Fruit fly (Drosophila melanogaster) whole organism, embryonic: Measurements from ENCODE around the gene Cep97.

Experiments
- B-H2 ChIP-seq: fragments of 200-800 bp; sonication (Bioruptor generic); optimal IDR thresholded peaks from 2 replicates; lab custom pipeline; 2018; ENCODE audit warnings: missing biosample characterization, mild to moderate bottlenecking, missing genetic modification characterization
- CG10267 ChIP-seq: fragments of 200-800 bp; sonication (Bioruptor generic); optimal IDR thresholded peaks from 2 replicates; lab custom pipeline; 2018; ENCODE audit warnings: missing biosample characterization, mild to moderate bottlenecking, missing genetic modification characterization, moderate library complexity
- CG10366 ChIP-seq: fragments of 200-800 bp; sonication (Bioruptor generic); IDR thresholded peaks from 2 replicates; pipeline ENCODE4 v1.3.6; 2022; ENCODE audit warnings: missing biosample characterization, missing genetic modification characterization
- CG10565 ChIP-seq: fragments of 200-800 bp; sonication (Bioruptor generic); optimal IDR thresholded peaks from 3 replicates; lab custom pipeline; 2016; ENCODE audit warnings: missing biosample characterization, mild to moderate bottlenecking, missing genetic modification characterization
- CG10979 ChIP-seq: fragments of 200-800 bp; sonication (Bioruptor generic); optimal IDR thresholded peaks from 2 replicates; lab custom pipeline; 2018; ENCODE audit warnings: missing biosample characterization, mild to moderate bottlenecking, missing genetic modification characterization, moderate library complexity
- CG11085 ChIP-seq: fragments of 200-800 bp; sonication (Bioruptor generic); IDR thresholded peaks from 2 replicates; pipeline ENCODE4 v1.3.6; 2022; ENCODE audit warnings: missing biosample characterization, missing genetic modification characterization
- CG11247 ChIP-seq: fragments of 200-800 bp; sonication (Bioruptor generic); IDR thresholded peaks from 2 replicates; pipeline ENCODE4 v1.3.6; 2022; ENCODE audit warnings: missing biosample characterization, missing genetic modification characterization
- CG14860 ChIP-seq: fragments of 200-800 bp; sonication (Bioruptor generic); IDR thresholded peaks from 3 replicates; pipeline ENCODE4 v1.3.6; 2022; ENCODE audit warnings: missing biosample characterization, missing genetic modification characterization; ENCODE audit not compliant: partially characterized antibody
- CG14965 ChIP-seq: fragments of 200-800 bp; sonication (Bioruptor generic); optimal IDR thresholded peaks from 2 replicates; lab custom pipeline; 2016; ENCODE audit warnings: missing biosample characterization, missing genetic modification characterization, borderline replicate concordance
- CG17568 ChIP-seq: fragments of 200-800 bp; sonication (Bioruptor generic); optimal IDR thresholded peaks from 2 replicates; lab custom pipeline; 2018; ENCODE audit warnings: missing biosample characterization, mild to moderate bottlenecking, missing genetic modification characterization, moderate library complexity
- CG17829 ChIP-seq: fragments of 200-800 bp; optimal IDR thresholded peaks from 2 replicates; lab custom pipeline; 2019; ENCODE audit warnings: missing biosample characterization, mild to moderate bottlenecking, missing genetic modification characterization, moderate library complexity
- CG2678 ChIP-seq: fragments of 200-800 bp; sonication (Bioruptor generic); optimal IDR thresholded peaks from 3 replicates; lab custom pipeline; 2019; ENCODE audit warnings: missing biosample characterization, mild to moderate bottlenecking, missing genetic modification characterization, moderate library complexity
- CG31441 ChIP-seq: fragments of 200-800 bp; sonication (Bioruptor generic); IDR thresholded peaks from 2 replicates; pipeline ENCODE4 v1.3.6; 2022; ENCODE audit warnings: missing biosample characterization, missing genetic modification characterization
- CG3847 ChIP-seq: fragments of 200-800 bp; sonication (Bioruptor generic); IDR thresholded peaks from 2 replicates; pipeline ENCODE4 v1.3.6; 2022; ENCODE audit warnings: missing biosample characterization, missing genetic modification characterization
- CG5245 ChIP-seq: fragments of 200-800 bp; sonication (Bioruptor generic); optimal IDR thresholded peaks from 3 replicates; lab custom pipeline; 2016; ENCODE audit warnings: missing biosample characterization, missing genetic modification characterization
- CG5953 ChIP-seq: fragments of 200-800 bp; sonication (Bioruptor generic); IDR thresholded peaks from 2 replicates; pipeline ENCODE4 v1.3.6; 2022; ENCODE audit warnings: missing biosample characterization, missing genetic modification characterization
- CG7357 ChIP-seq: fragments of 200-800 bp; sonication (Bioruptor generic); IDR thresholded peaks from 3 replicates; pipeline ENCODE4 v1.3.6; 2022; ENCODE audit warnings: missing biosample characterization, missing genetic modification characterization
- CG7963 ChIP-seq: fragments of 200-800 bp; sonication (Bioruptor generic); IDR thresholded peaks from 3 replicates; pipeline ENCODE4 v1.3.6; 2022; ENCODE audit warnings: missing biosample characterization, missing genetic modification characterization; ENCODE audit not compliant: partially characterized antibody
- CG8478 ChIP-seq: fragments of >200 bp; optimal IDR thresholded peaks from 2 replicates; lab custom pipeline; 2018
- CG9876 ChIP-seq: fragments of 200-800 bp; sonication (Bioruptor generic); optimal IDR thresholded peaks from 2 replicates; lab custom pipeline; 2016; ENCODE audit warnings: missing biosample characterization, missing genetic modification characterization
- Dfd ChIP-seq, 2 experiments: fragments of >200 bp; optimal IDR thresholded peaks; 2 replicates each; lab custom pipeline; 2017; ENCODE audit warnings: missing biosample characterization in 2 of 2, missing genetic modification characterization in 2 of 2
- Dip2 ChIP-seq: fragments of 200-800 bp; sonication (Bioruptor generic); IDR thresholded peaks from 2 replicates; pipeline ENCODE4 v1.3.6; 2022; ENCODE audit warnings: missing biosample characterization, missing genetic modification characterization
- E2f1 ChIP-seq: fragments of 200-800 bp; sonication (Bioruptor generic); IDR thresholded peaks from 2 replicates; pipeline ENCODE4 v1.3.6; 2022; ENCODE audit warnings: missing biosample characterization, missing genetic modification characterization
- HHEX ChIP-seq: fragments of 200-800 bp; sonication (Bioruptor generic); optimal IDR thresholded peaks from 3 replicates; lab custom pipeline; 2017; ENCODE audit warnings: missing biosample characterization, mild to moderate bottlenecking, missing genetic modification characterization, missing genetic modification reagents
- HLH4C ChIP-seq: fragments of 200-800 bp; sonication (Bioruptor generic); IDR thresholded peaks from 3 replicates; pipeline ENCODE4 v1.3.6; 2022; ENCODE audit warnings: missing biosample characterization, missing genetic modification characterization; ENCODE audit not compliant: partially characterized antibody
- Hsf ChIP-seq: fragments of 200-800 bp; sonication (Bioruptor generic); optimal IDR thresholded peaks from 3 replicates; lab custom pipeline; 2016; ENCODE audit warnings: missing biosample characterization, missing genetic modification characterization
- Jarid2 ChIP-seq: fragments of 200-800 bp; sonication (Bioruptor generic); optimal IDR thresholded peaks from 3 replicates; lab custom pipeline; 2017; ENCODE audit warnings: mild to moderate bottlenecking, missing biosample characterization, missing genetic modification reagents, missing genetic modification characterization
- MESR4 ChIP-seq: fragments of 200-800 bp; sonication (Bioruptor generic); optimal IDR thresholded peaks from 2 replicates; lab custom pipeline; 2018; ENCODE audit warnings: missing biosample characterization, mild to moderate bottlenecking, missing genetic modification characterization, moderate library complexity
- Myb ChIP-seq: fragments of 200-800 bp; sonication (Bioruptor generic); optimal IDR thresholded peaks from 2 replicates; lab custom pipeline; 2016; ENCODE audit warnings: missing biosample characterization, missing genetic modification characterization
- Six4 ChIP-seq: fragments of 200-800 bp; sonication (Bioruptor generic); optimal IDR thresholded peaks from 2 replicates; lab custom pipeline; 2016; ENCODE audit warnings: missing biosample characterization, missing genetic modification characterization
- Taf1 ChIP-seq: fragments of 200-800 bp; sonication (Bioruptor generic); IDR thresholded peaks from 2 replicates; pipeline ENCODE4 v1.3.6; 2022; ENCODE audit warnings: missing biosample characterization, missing genetic modification characterization
- Trl ChIP-seq, 3 experiments: fragments of >200 bp in 2 of 3; fragments of 200-800 bp in 1 of 3; sonication (Bioruptor generic) in 1 of 3; optimal IDR thresholded peaks; 2 replicates in 1 of 3; 3 replicates in 2 of 3; lab custom pipeline; 2016 to 2017; ENCODE audit warnings: missing biosample characterization in 1 of 3, missing genetic modification characterization in 1 of 3
- Xbp1 ChIP-seq: fragments of 200-800 bp; sonication (Bioruptor generic); optimal IDR thresholded peaks from 3 replicates; lab custom pipeline; 2016; ENCODE audit warnings: missing biosample characterization, mild to moderate bottlenecking, missing genetic modification characterization
- ab ChIP-seq: fragments of 200-800 bp; sonication (Bioruptor generic); optimal IDR thresholded peaks from 2 replicates; lab custom pipeline; 2016; ENCODE audit warnings: missing biosample characterization, missing genetic modification characterization
- amos ChIP-seq: fragments of 200-800 bp; sonication (Bioruptor generic); IDR thresholded peaks from 2 replicates; pipeline ENCODE4 v1.3.6; 2022; ENCODE audit warnings: missing biosample characterization, missing genetic modification characterization; ENCODE audit not compliant: partially characterized antibody
- ash1 ChIP-seq: fragments of 200-800 bp; sonication (Bioruptor generic); optimal IDR thresholded peaks from 2 replicates; lab custom pipeline; 2018; ENCODE audit warnings: missing biosample characterization, mild to moderate bottlenecking, missing genetic modification characterization
- cad ChIP-seq: fragments of >200 bp; optimal IDR thresholded peaks from 2 replicates; lab custom pipeline; 2017; ENCODE audit warnings: missing biosample characterization, missing genetic modification characterization
- ci ChIP-seq: fragments of 200-800 bp; sonication (Bioruptor generic); IDR thresholded peaks from 3 replicates; pipeline ENCODE4 v1.3.6; 2022; ENCODE audit warnings: missing biosample characterization, missing genetic modification characterization
- dm ChIP-seq: fragments of 200-800 bp; sonication (Bioruptor generic); optimal IDR thresholded peaks from 3 replicates; lab custom pipeline; 2016; ENCODE audit warnings: missing biosample characterization, missing genetic modification characterization
- fd102C ChIP-seq: fragments of 200-800 bp; sonication (Bioruptor generic); optimal IDR thresholded peaks from 2 replicates; lab custom pipeline; 2018; ENCODE audit warnings: missing biosample characterization, mild to moderate bottlenecking, missing genetic modification characterization, moderate library complexity
- gro ChIP-seq: fragments of 200-800 bp; sonication (Bioruptor generic); optimal IDR thresholded peaks from 2 replicates; lab custom pipeline; 2016; ENCODE audit warnings: missing biosample characterization, missing genetic modification characterization
- lbe ChIP-seq: fragments of 200-800 bp; sonication (Bioruptor generic); optimal IDR thresholded peaks from 2 replicates; lab custom pipeline; 2016; ENCODE audit warnings: missing biosample characterization, mild to moderate bottlenecking, missing genetic modification characterization
- luna ChIP-seq: fragments of 200-800 bp; sonication (Bioruptor generic); optimal IDR thresholded peaks from 2 replicates; lab custom pipeline; 2016; ENCODE audit warnings: missing biosample characterization, missing genetic modification characterization
- nmo ChIP-seq: fragments of 200-800 bp; sonication (Bioruptor generic); optimal IDR thresholded peaks from 2 replicates; lab custom pipeline; 2018; ENCODE audit warnings: missing biosample characterization, mild to moderate bottlenecking, missing genetic modification characterization, moderate library complexity
- odd ChIP-seq: fragments of 200-800 bp; sonication (Bioruptor generic); optimal IDR thresholded peaks from 2 replicates; lab custom pipeline; 2017; ENCODE audit warnings: missing biosample characterization, mild to moderate bottlenecking, missing genetic modification characterization
- rib ChIP-seq: fragments of 200-800 bp; sonication (Bioruptor generic); IDR thresholded peaks from 2 replicates; pipeline ENCODE4 v1.3.6; 2022; ENCODE audit warnings: missing biosample characterization, missing genetic modification characterization
- row ChIP-seq: fragments of 200-800 bp; sonication (Bioruptor generic); IDR thresholded peaks from 3 replicates; pipeline ENCODE4 v1.3.6; 2022; ENCODE audit warnings: missing biosample characterization, missing genetic modification characterization
- sd ChIP-seq: fragments of 200-800 bp; sonication (Bioruptor generic); optimal IDR thresholded peaks from 3 replicates; lab custom pipeline; 2018; ENCODE audit warnings: missing biosample characterization, mild to moderate bottlenecking, missing genetic modification characterization, moderate library complexity
- vvl ChIP-seq: fragments of 200-800 bp; sonication (Bioruptor generic); IDR thresholded peaks from 2 replicates; pipeline ENCODE4 v1.3.6; 2022; ENCODE audit warnings: missing biosample characterization, missing genetic modification characterization
- zf30C ChIP-seq: fragments of 200-800 bp; sonication (Bioruptor generic); optimal IDR thresholded peaks from 3 replicates; lab custom pipeline; 2018; ENCODE audit warnings: missing biosample characterization, mild to moderate bottlenecking, missing genetic modification characterization
- zfh1 ChIP-seq: fragments of 200-800 bp; sonication (Bioruptor generic); IDR thresholded peaks from 3 replicates; pipeline ENCODE4 v1.3.6; 2022; ENCODE audit warnings: missing biosample characterization, missing genetic modification characterization

Cep97 gene

DNA sequence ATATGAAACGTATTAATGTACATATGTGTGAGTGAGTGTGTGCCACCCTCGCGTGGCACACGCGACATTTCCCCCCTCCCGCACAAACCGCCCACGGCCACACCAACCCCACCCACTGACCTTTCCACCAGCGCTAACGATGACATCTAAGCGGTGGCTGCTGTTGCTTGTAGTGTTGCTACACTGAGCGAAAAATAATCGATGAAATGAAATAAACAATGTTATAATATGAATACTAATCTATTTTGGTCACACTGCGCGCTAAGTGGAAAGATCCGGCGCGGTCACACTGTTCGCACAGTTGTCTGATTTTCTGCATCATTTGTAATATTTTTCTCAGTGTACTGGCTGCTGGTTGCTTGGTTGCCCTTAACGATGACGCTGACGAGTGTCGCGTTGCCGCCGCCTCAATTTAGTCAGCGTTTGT lies 35.2 kb upstream of the Cep97 start (continued):
- TF ChIP-seq HLH4C (GFP tag; lab: Robert Waterston, UW) (no peak), MESR4 (GFP tag; lab: Kevin White, UChicago) (peak; percentile 61), gro (GFP tag; lab: Kevin White, UChicago) (peak; percentile 85), Jarid2 (GFP tag; lab: Kevin White, UChicago) (peak; percentile 88), amos (GFP tag; lab: Robert Waterston, UW) (peak; percentile 35; the same call in 1 of the 2 replicates), rib (GFP tag; lab: Robert Waterston, UW) (peak; percentile 76), sd (peak; percentile 59), vvl (peak; percentile 98), CG11247 (peak; percentile 95), luna (GFP tag; lab: Kevin White, UChicago) (peak; percentile 75), CG10366 (GFP tag; lab: Robert Waterston, UW) (peak; percentile 96), Taf1 (peak; percentile 72; the same call in 1 of the 2 replicates), odd (peak; percentile 93), dm (GFP tag; lab: Kevin White, UChicago) (peak; percentile 92), Hsf (GFP tag; lab: Kevin White, UChicago) (peak; percentile 96), Dfd (GFP tag; optimal IDR thresholded peaks at IDR 0.05; lab: Kevin White, UChicago) (no peak), CG10979 (tag; lab: Kevin White, UChicago) (peak; percentile 99), CG14860 (no peak), ci (GFP tag; lab: Robert Waterston, UW) (peak; percentile 99), ash1 (GFP tag; lab: Kevin White, UChicago) (no peak), cad (GFP tag; lab: Kevin White, UChicago) (no peak), zf30C (GFP tag; lab: Kevin White, UChicago) (peak; percentile 96), ab (peak; percentile 96), CG17568 (GFP tag; lab: Kevin White, UChicago) (peak; percentile 92), CG11085 (GFP tag; lab: Robert Waterston, UW) (peak; percentile 77), CG3847 (GFP tag; lab: Robert Waterston, UW) (peak; percentile 87), CG8478 (no peak), CG7963 (GFP tag; lab: Robert Waterston, UW) (no peak), HHEX (GFP tag; lab: Kevin White, UChicago) (peak; percentile 93), CG2678 (tag; lab: Kevin White, UChicago) (peak; percentile 95), CG17829 (tag; lab: Kevin White, UChicago) (peak; percentile 98), CG7357 (GFP tag; lab: Robert Waterston, UW) (peak; percentile 83), CG5245 (peak; percentile 99), nmo (GFP tag; lab: Kevin White, UChicago) (peak; percentile 98), lbe (GFP tag; lab: Kevin White, UChicago) (no peak), fd102C (GFP tag; lab: Kevin White, UChicago) (peak; percentile 97), Six4 (GFP tag; lab: Kevin White, UChicago) (peak; percentile 98), Trl (optimal IDR thresholded peaks at IDR 0.05; lab: Kevin White, UChicago) (no peak), Trl (GFP tag; optimal IDR thresholded peaks at IDR 0.05; lab: Kevin White, UChicago) (peak; percentile 97), CG5953 (peak; percentile 93), CG14965 (GFP tag; lab: Kevin White, UChicago) (peak; percentile 83), Xbp1 (GFP tag; lab: Kevin White, UChicago) (peak; percentile 97), Myb (GFP tag; lab: Kevin White, UChicago) (peak; percentile 83), CG10267 (tag; lab: Kevin White, UChicago) (peak; percentile 94), CG31441 (GFP tag; lab: Robert Waterston, UW) (peak; percentile 98), CG10565 (GFP tag; lab: Kevin White, UChicago) (peak; percentile 92), B-H2 (GFP tag; lab: Kevin White, UChicago) (peak; percentile 61), zfh1 (GFP tag; lab: Robert Waterston, UW) (peak; percentile 99), E2f1 (GFP tag; lab: Robert Waterston, UW) (peak; percentile 95), CG9876 (GFP tag; lab: Kevin White, UChicago) (peak; percentile 91), Dip2 (GFP tag; lab: Robert Waterston, UW) (peak; percentile 27; the same call in 1 of the 2 replicates), row (GFP tag; lab: Robert Waterston, UW) (peak; percentile 96)
